Fruit fly (Drosophila melanogaster) whole organism, embryonic: ENCODE data around the gene CG11668.
A peak's percentile ranks its signal among the peaks of the same experiment; 100 is the strongest.

Experiments
- Asciz ChIP-seq: fragments of 200-800 bp; sonication (Bioruptor generic); optimal IDR thresholded peaks from 2 replicates; lab custom pipeline; 2017; ENCODE audit warnings: missing biosample characterization, mild to moderate bottlenecking, missing genetic modification characterization, missing genetic modification reagents
- Bdp1 ChIP-seq: fragments of 200-800 bp; sonication (Bioruptor generic); optimal IDR thresholded peaks from 3 replicates; lab custom pipeline; 2016; ENCODE audit warnings: missing biosample characterization, missing genetic modification characterization
- CG10543 ChIP-seq: fragments of 200-800 bp; sonication (Bioruptor generic); optimal IDR thresholded peaks from 3 replicates; lab custom pipeline; 2017; ENCODE audit warnings: missing biosample characterization, mild to moderate bottlenecking, missing genetic modification characterization, moderate library complexity
- CG11504 ChIP-seq: fragments of 200-800 bp; sonication (Bioruptor generic); optimal IDR thresholded peaks from 3 replicates; lab custom pipeline; 2019; ENCODE audit warnings: missing biosample characterization, mild to moderate bottlenecking, missing genetic modification characterization, moderate library complexity
- CG11560 ChIP-seq: fragments of 200-800 bp; sonication (Bioruptor generic); IDR thresholded peaks from 3 replicates; pipeline ENCODE4 v1.3.6; 2022; ENCODE audit warnings: missing biosample characterization, missing genetic modification characterization
- CG13296 ChIP-seq: fragments of 200-800 bp; sonication (Bioruptor generic); optimal IDR thresholded peaks from 3 replicates; lab custom pipeline; 2018; ENCODE audit warnings: missing biosample characterization, mild to moderate bottlenecking, missing genetic modification characterization
- CG13424 ChIP-seq: fragments of 200-800 bp; sonication (Bioruptor generic); optimal IDR thresholded peaks from 2 replicates; lab custom pipeline; 2019; ENCODE audit warnings: missing biosample characterization, mild to moderate bottlenecking, missing genetic modification characterization, moderate library complexity
- CG14441 ChIP-seq: fragments of 200-800 bp; sonication (Bioruptor generic); IDR thresholded peaks from 2 replicates; pipeline ENCODE4 v1.3.6; 2022; ENCODE audit warnings: missing biosample characterization, missing genetic modification characterization
- CG17385 ChIP-seq: fragments of 200-800 bp; sonication (Bioruptor generic); optimal IDR thresholded peaks from 3 replicates; lab custom pipeline; 2018; ENCODE audit warnings: missing biosample characterization, mild to moderate bottlenecking, missing genetic modification characterization
- CG18262 ChIP-seq: fragments of 200-800 bp; optimal IDR thresholded peaks from 3 replicates; lab custom pipeline; 2019; ENCODE audit warnings: missing biosample characterization, mild to moderate bottlenecking, missing genetic modification characterization, moderate library complexity
- CG18476 ChIP-seq: fragments of 200-800 bp; sonication (Bioruptor generic); optimal IDR thresholded peaks from 2 replicates; lab custom pipeline; 2016; ENCODE audit warnings: missing biosample characterization, mild to moderate bottlenecking, missing genetic modification characterization
- CG2712 ChIP-seq: fragments of 200-800 bp; optimal IDR thresholded peaks from 3 replicates; lab custom pipeline; 2019; ENCODE audit warnings: missing biosample characterization, mild to moderate bottlenecking, missing genetic modification characterization, moderate library complexity
- CG33213 ChIP-seq: fragments of 200-800 bp; sonication (Bioruptor generic); optimal IDR thresholded peaks from 3 replicates; lab custom pipeline; 2016; ENCODE audit warnings: missing biosample characterization, missing genetic modification characterization
- CG4282 ChIP-seq: fragments of 200-800 bp; sonication (Bioruptor generic); optimal IDR thresholded peaks from 2 replicates; lab custom pipeline; 2016; ENCODE audit warnings: missing biosample characterization, missing genetic modification characterization
- CG6765 ChIP-seq: fragments of 200-800 bp; sonication (Bioruptor generic); optimal IDR thresholded peaks from 3 replicates; lab custom pipeline; 2017; ENCODE audit warnings: missing biosample characterization, mild to moderate bottlenecking, missing genetic modification characterization
- CG7556 ChIP-seq: fragments of 200-800 bp; sonication (Bioruptor generic); optimal IDR thresholded peaks from 2 replicates; lab custom pipeline; 2017; ENCODE audit warnings: missing biosample characterization, mild to moderate bottlenecking, missing genetic modification characterization
- CG7786 ChIP-seq: fragments of 200-800 bp; sonication (Bioruptor generic); optimal IDR thresholded peaks from 2 replicates; lab custom pipeline; 2016; ENCODE audit warnings: missing biosample characterization, missing genetic modification characterization
- CG7963 ChIP-seq: fragments of 200-800 bp; sonication (Bioruptor generic); IDR thresholded peaks from 3 replicates; pipeline ENCODE4 v1.3.6; 2022; ENCODE audit warnings: missing biosample characterization, missing genetic modification characterization; ENCODE audit not compliant: partially characterized antibody
- D ChIP-seq, 2 experiments: fragments of 200-800 bp in 1 of 2; fragments of >200 bp in 1 of 2; sonication (Bioruptor generic) in 1 of 2; optimal IDR thresholded peaks; 2 replicates in 1 of 2; 3 replicates in 1 of 2; lab custom pipeline; 2017; ENCODE audit warnings: mild to moderate bottlenecking in 1 of 2, missing biosample characterization in 1 of 2, missing genetic modification characterization in 1 of 2, missing genetic modification reagents in 1 of 2
- HmgD ChIP-seq: fragments of 200-800 bp; sonication (Bioruptor generic); optimal IDR thresholded peaks from 3 replicates; lab custom pipeline; 2016; ENCODE audit warnings: missing biosample characterization, missing genetic modification characterization
- Hr78 ChIP-seq, 2 experiments: fragments of 200-800 bp in 1 of 2; fragments of >200 bp in 1 of 2; sonication (Bioruptor generic) in 1 of 2; optimal IDR thresholded peaks; 2 replicates each; lab custom pipeline; 2017 to 2019; ENCODE audit warnings: missing biosample characterization in 2 of 2, missing genetic modification characterization in 2 of 2, mild to moderate bottlenecking in 1 of 2, moderate library complexity in 1 of 2
- Jarid2 ChIP-seq: fragments of 200-800 bp; sonication (Bioruptor generic); optimal IDR thresholded peaks from 3 replicates; lab custom pipeline; 2017; ENCODE audit warnings: mild to moderate bottlenecking, missing biosample characterization, missing genetic modification reagents, missing genetic modification characterization
- MBD-R2 ChIP-seq: fragments of 200-800 bp; sonication (Bioruptor generic); IDR thresholded peaks from 2 replicates; pipeline ENCODE4 v1.3.6; 2022; ENCODE audit warnings: missing biosample characterization, missing genetic modification characterization
- Mes4 ChIP-seq: fragments of 200-800 bp; sonication (Bioruptor generic); optimal IDR thresholded peaks from 2 replicates; lab custom pipeline; 2016; ENCODE audit warnings: missing biosample characterization, missing genetic modification characterization
- Nf-YA ChIP-seq: fragments of 200-800 bp; sonication (Bioruptor generic); IDR thresholded peaks from 2 replicates; pipeline ENCODE4 v1.3.6; 2022; ENCODE audit warnings: missing biosample characterization, missing genetic modification characterization
- Nf-YB ChIP-seq: fragments of 200-800 bp; sonication (Bioruptor generic); optimal IDR thresholded peaks from 3 replicates; lab custom pipeline; 2019; ENCODE audit warnings: missing biosample characterization, mild to moderate bottlenecking, missing genetic modification characterization, moderate library complexity
- Nf-YC ChIP-seq: fragments of 200-800 bp; optimal IDR thresholded peaks from 3 replicates; lab custom pipeline; 2019; ENCODE audit warnings: missing biosample characterization, mild to moderate bottlenecking, missing genetic modification characterization, moderate library complexity
- Side ChIP-seq: fragments of 200-800 bp; sonication (Bioruptor generic); optimal IDR thresholded peaks from 2 replicates; lab custom pipeline; 2016; ENCODE audit warnings: missing biosample characterization, missing genetic modification characterization
- Stat92E ChIP-seq, 3 experiments: fragments of >200 bp in 2 of 3; fragments of 200-800 bp in 1 of 3; sonication (Bioruptor generic) in 1 of 3; optimal IDR thresholded peaks; 2 replicates each; lab custom pipeline; 2017 to 2019; ENCODE audit warnings: missing biosample characterization in 3 of 3, missing genetic modification characterization in 3 of 3, mild to moderate bottlenecking in 1 of 3, moderate library complexity in 1 of 3
- Usf ChIP-seq: fragments of 200-800 bp; sonication (Bioruptor generic); optimal IDR thresholded peaks from 2 replicates; lab custom pipeline; 2017; ENCODE audit warnings: missing genotype, missing biosample characterization, missing genetic modification characterization
- bcd ChIP-seq: fragments of 200-800 bp; sonication (Bioruptor generic); optimal IDR thresholded peaks from 2 replicates; lab custom pipeline; 2017; ENCODE audit warnings: missing biosample characterization, mild to moderate bottlenecking, missing genetic modification characterization
- dmrt11E ChIP-seq: fragments of 200-800 bp; sonication (Bioruptor generic); optimal IDR thresholded peaks from 3 replicates; lab custom pipeline; 2018; ENCODE audit warnings: missing biosample characterization, mild to moderate bottlenecking, missing genetic modification characterization, moderate library complexity
- emc ChIP-seq: fragments of 200-800 bp; sonication (Bioruptor generic); optimal IDR thresholded peaks from 2 replicates; lab custom pipeline; 2016; ENCODE audit warnings: missing biosample characterization, missing genetic modification characterization
- en ChIP-seq: fragments of 200-800 bp; sonication (Bioruptor generic); optimal IDR thresholded peaks from 2 replicates; lab custom pipeline; 2016; ENCODE audit warnings: missing biosample characterization, missing genetic modification characterization
- fd3F ChIP-seq: fragments of 200-800 bp; sonication (Bioruptor generic); optimal IDR thresholded peaks from 2 replicates; lab custom pipeline; 2018; ENCODE audit warnings: missing biosample characterization, mild to moderate bottlenecking, missing genetic modification characterization, moderate library complexity
- gsb-n ChIP-seq: fragments of 200-800 bp; sonication (Bioruptor generic); optimal IDR thresholded peaks from 3 replicates; lab custom pipeline; 2018; ENCODE audit warnings: missing biosample characterization, mild to moderate bottlenecking, missing genetic modification characterization
- gt ChIP-seq: fragments of 200-800 bp; sonication (Bioruptor generic); IDR thresholded peaks from 2 replicates; pipeline ENCODE4 v1.3.6; 2022; ENCODE audit warnings: missing biosample characterization, missing genetic modification characterization
- h ChIP-seq: fragments of >200 bp; optimal IDR thresholded peaks from 2 replicates; lab custom pipeline; 2017
- ham ChIP-seq: fragments of 200-800 bp; sonication (Bioruptor generic); IDR thresholded peaks from 2 replicates; pipeline ENCODE4 v1.3.6; 2022; ENCODE audit warnings: missing biosample characterization, missing genetic modification characterization
- klu ChIP-seq: fragments of 200-800 bp; sonication (Bioruptor generic); IDR thresholded peaks from 2 replicates; pipeline ENCODE4 v1.3.6; 2022; ENCODE audit warnings: missing biosample characterization, missing genetic modification characterization
- mirr ChIP-seq: fragments of 200-800 bp; sonication (Bioruptor generic); optimal IDR thresholded peaks from 3 replicates; lab custom pipeline; 2018; ENCODE audit warnings: missing biosample characterization, mild to moderate bottlenecking, missing genetic modification characterization
- oc ChIP-seq: fragments of 200-800 bp; sonication (Bioruptor generic); optimal IDR thresholded peaks from 2 replicates; lab custom pipeline; 2018; ENCODE audit warnings: missing biosample characterization, mild to moderate bottlenecking, missing genetic modification characterization, moderate library complexity
- pros ChIP-seq: fragments of 200-800 bp; sonication (Bioruptor generic); optimal IDR thresholded peaks from 3 replicates; lab custom pipeline; 2019; ENCODE audit warnings: missing biosample characterization, mild to moderate bottlenecking, missing genetic modification characterization, moderate library complexity
- sr ChIP-seq: fragments of 200-800 bp; sonication (Bioruptor generic); IDR thresholded peaks from 3 replicates; pipeline ENCODE4 v1.3.6; 2022; ENCODE audit warnings: missing biosample characterization, missing genetic modification characterization
- tgo ChIP-seq: fragments of 200-800 bp; sonication (Bioruptor generic); IDR thresholded peaks from 3 replicates; pipeline ENCODE4 v1.3.6; 2022; ENCODE audit warnings: missing biosample characterization, missing genetic modification characterization
- wor ChIP-seq: fragments of 200-800 bp; sonication (Bioruptor generic); IDR thresholded peaks from 2 replicates; pipeline ENCODE4 v1.3.6; 2022; ENCODE audit warnings: missing biosample characterization, missing genetic modification characterization
- yki ChIP-seq: fragments of >200 bp; optimal IDR thresholded peaks from 3 replicates; lab custom pipeline; 2018

CG11668 gene

dm6 chr3R:13063746-13064592 lies 25.8 kb downstream of the CG11668 start (continued):
- no peak for TF ChIP-seq en (GFP tag; lab: Kevin White, UChicago)
- no peak for TF ChIP-seq CG7963 (GFP tag; lab: Robert Waterston, UW)
- TF ChIP-seq Jarid2 (GFP tag; lab: Kevin White, UChicago) = peak; percentile 58
- TF ChIP-seq Nf-YB (GFP tag; lab: Kevin White, UChicago) = peak; percentile 100
- no peak for TF ChIP-seq CG13296 (GFP tag; lab: Kevin White, UChicago)
- TF ChIP-seq MBD-R2 = peak; percentile 28; the same call in 1 of the 2 replicates
- no peak for TF ChIP-seq CG7556 (GFP tag; lab: Kevin White, UChicago)
- TF ChIP-seq CG7786 (GFP tag; lab: Kevin White, UChicago) = no peak
- TF ChIP-seq yki (lab: Kevin White, UChicago) = peak; percentile 43
- TF ChIP-seq gt = no peak
- peak; percentile 18 for TF ChIP-seq Mes4
- peak; percentile 95 for TF ChIP-seq CG17385
- no peak for TF ChIP-seq Usf (GFP tag; lab: Kevin White, UChicago)
- no peak for TF ChIP-seq fd3F (GFP tag; lab: Kevin White, UChicago)
- peak; percentile 7 for TF ChIP-seq CG18262
- no peak for TF ChIP-seq CG11504
- no peak for TF ChIP-seq CG6765
- TF ChIP-seq pros (GFP tag; lab: Kevin White, UChicago) = peak; percentile 26
- peak; percentile 20 for TF ChIP-seq dmrt11E (tag; lab: Kevin White, UChicago)
- TF ChIP-seq Nf-YC (tag; lab: Kevin White, UChicago) = peak; percentile 100
- peak; percentile 53 for TF ChIP-seq oc
- TF ChIP-seq Side = no peak
- peak; percentile 30; the same call in 1 of the 2 replicates for TF ChIP-seq klu (GFP tag; lab: Robert Waterston, UW)
- TF ChIP-seq gsb-n (tag; lab: Kevin White, UChicago) = peak; percentile 50
- TF ChIP-seq CG33213 (GFP tag; lab: Kevin White, UChicago) = no peak
- TF ChIP-seq D (optimal IDR thresholded peaks at IDR 0.05; lab: Kevin White, UChicago) = peak; percentile 98
- peak; percentile 41 for TF ChIP-seq D (GFP tag; optimal IDR thresholded peaks at IDR 0.05; lab: Kevin White, UChicago)
- peak; percentile 31; the same call in 1 of the 2 replicates for TF ChIP-seq CG14441 (GFP tag; lab: Robert Waterston, UW)
- no peak for TF ChIP-seq wor (GFP tag; lab: Robert Waterston, UW)
- peak; percentile 53 for TF ChIP-seq CG4282 (GFP tag; lab: Kevin White, UChicago)
- peak in 1 of 2 experiments; percentile 63 for TF ChIP-seq Hr78 (GFP tag; optimal IDR thresholded peaks at IDR 0.05; lab: Kevin White, UChicago)
- TF ChIP-seq Nf-YA = peak; percentile 94
- no peak for TF ChIP-seq CG11560
- peak; percentile 94 for TF ChIP-seq sr
- peak; percentile 32; the same call in 1 of the 3 replicates for TF ChIP-seq tgo (GFP tag; lab: Robert Waterston, UW)
- no peak for TF ChIP-seq bcd (GFP tag; lab: Kevin White, UChicago)
- peak; percentile 62 for TF ChIP-seq mirr (GFP tag; lab: Kevin White, UChicago)
- peak in 2 of 3 experiments; percentile 38 to 67 for TF ChIP-seq Stat92E (GFP tag; optimal IDR thresholded peaks at IDR 0.05; lab: Kevin White, UChicago)
- TF ChIP-seq CG13424 (tag; lab: Kevin White, UChicago) = peak; percentile 3
- TF ChIP-seq CG10543 = peak; percentile 53
- no peak for TF ChIP-seq emc (GFP tag; lab: Kevin White, UChicago)
- TF ChIP-seq HmgD (GFP tag; lab: Kevin White, UChicago) = peak; percentile 64
- TF ChIP-seq h (lab: Kevin White, UChicago) = no peak
- peak; percentile 21 for TF ChIP-seq Asciz (GFP tag; lab: Kevin White, UChicago)
- TF ChIP-seq CG18476 (GFP tag; lab: Kevin White, UChicago) = no peak
- TF ChIP-seq Bdp1 (GFP tag; lab: Kevin White, UChicago) = no peak
- TF ChIP-seq ham (GFP tag; lab: Robert Waterston, UW) = no peak
- TF ChIP-seq CG2712 = peak; percentile 29
- TF ChIP-seq, all 482 proteins: peak for 117
